Worm (Caenorhabditis elegans): ENCODE data around the gene T22B7.8.

T22B7.8 gene

ce11 chrX:5629941-5630340, 1.8 kb upstream of the T22B7.8 start, which contains the start of gene argn-1:
Gene argn-1, plus strand, starts transcription at chrX:5630023.
- TF ChIP-seq ceh-91 (GFP tag; IDR thresholded peaks at IDR 0.05) (no peak), ztf-26 (tag; optimal IDR thresholded peaks at IDR 0.05) (peak; percentile 64), lin-40 (tag; optimal IDR thresholded peaks at IDR 0.05) (peak; percentile 13)

ce11 chrX:5631008-5631407, 718 bp upstream of the T22B7.8 start:
- TF ChIP-seq ztf-26 (tag; optimal IDR thresholded peaks at IDR 0.05), result peak; percentile 9
- TF ChIP-seq lin-54 (GFP tag; optimal IDR thresholded peaks at IDR 0.05), result no peak
- TF ChIP-seq tlf-1 (GFP tag; optimal IDR thresholded peaks at IDR 0.05), result no peak

ce11 chrX:5639562-5639961, 7.8 kb downstream of the T22B7.8 start:
- TF ChIP-seq rec-8 (tag; optimal IDR thresholded peaks at IDR 0.05) (no peak), hmg-20 (GFP tag; IDR thresholded peaks at IDR 0.05) (no peak), ztf-6 (GFP tag; IDR thresholded peaks at IDR 0.05) (no peak)

- TF ChIP-seq chd-7 (tag; optimal IDR thresholded peaks at IDR 0.05), result no peak
- no peak for TF ChIP-seq let-607 (tag; optimal IDR thresholded peaks at IDR 0.05)
- no peak for TF ChIP-seq lsy-27 (tag; optimal IDR thresholded peaks at IDR 0.05; ENCODE audit: borderline replicate concordance, insufficient read depth)
- TF ChIP-seq nhr-80 (tag; optimal IDR thresholded peaks at IDR 0.05), result no peak
- no peak for TF ChIP-seq F37B4.10 (GFP tag; IDR thresholded peaks at IDR 0.05)
- no peak for TF ChIP-seq Y56A3A.18 (GFP tag; IDR thresholded peaks at IDR 0.05)
- TF ChIP-seq die-1 (tag; optimal IDR thresholded peaks at IDR 0.05), result no peak
- no peak for TF ChIP-seq ztf-26 (tag; optimal IDR thresholded peaks at IDR 0.05)
- no peak for TF ChIP-seq ceh-79 (tag; optimal IDR thresholded peaks at IDR 0.05)
- no peak for TF ChIP-seq hmg-1.2 (GFP tag; IDR thresholded peaks at IDR 0.05)
- TF ChIP-seq ztf-25 (GFP tag; IDR thresholded peaks at IDR 0.05), result no peak
- no peak for TF ChIP-seq ekl-4 (GFP tag; IDR thresholded peaks at IDR 0.05)
- no peak for TF ChIP-seq dpff-1 (tag; optimal IDR thresholded peaks at IDR 0.05)
- no peak for TF ChIP-seq B0019.2 (GFP tag; conservative IDR thresholded peaks at IDR 0.05)
- no peak for TF ChIP-seq C17E4.6 (GFP tag; IDR thresholded peaks at IDR 0.05)
- TF ChIP-seq F33H1.4 (GFP tag; IDR thresholded peaks at IDR 0.05), result no peak
Measured at ce11 chrX:5641315-5641714, 9.6 kb downstream of the T22B7.8 start, which contains the start of gene T22B7.4. Gene T22B7.4, minus strand, starts transcription at chrX:5641415.

- no peak for TF ChIP-seq lin-54 (GFP tag; optimal IDR thresholded peaks at IDR 0.05)
- no peak for TF ChIP-seq Y95B8A.8 (GFP tag; IDR thresholded peaks at IDR 0.05)
- no peak for TF ChIP-seq madf-8 (GFP tag; conservative IDR thresholded peaks at IDR 0.05)
- TF ChIP-seq B0019.2 (GFP tag; conservative IDR thresholded peaks at IDR 0.05), result no peak
- TF ChIP-seq snpc-3.4 (tag; optimal IDR thresholded peaks at IDR 0.05), result no peak
- TF ChIP-seq aptf-2 (GFP tag; conservative IDR thresholded peaks at IDR 0.05), result no peak
- TF ChIP-seq egl-18 (GFP tag; IDR thresholded peaks at IDR 0.05), result no peak
- no peak for TF ChIP-seq ztf-18 (tag; optimal IDR thresholded peaks at IDR 0.05)
- no peak for TF ChIP-seq nfyb-1 (GFP tag; IDR thresholded peaks at IDR 0.05)
- no peak for TF ChIP-seq lsy-27 (tag; optimal IDR thresholded peaks at IDR 0.05; ENCODE audit: borderline replicate concordance, insufficient read depth)
- TF ChIP-seq aptf-3 (GFP tag; IDR thresholded peaks at IDR 0.05), result no peak
Measured at ce11 chrX:5644112-5644511, 12.4 kb downstream of the T22B7.8 start.
